Worm (Caenorhabditis elegans) whole organism, mixed stage, embryonic: Measurements from ENCODE around the gene C04H5.1.

Source experiments
- snpc-4 ChIP-seq: fragments of 150-350 bp; optimal IDR thresholded peaks from 2 replicates; lab custom pipeline; 2014; ENCODE audit warnings: missing biosample characterization, missing genetic modification characterization
- tbx-8 ChIP-seq: fragments of 200-800 bp; sonication (Bioruptor generic); optimal IDR thresholded peaks from 2 replicates; lab custom pipeline; 2018; ENCODE audit warnings: mild to moderate bottlenecking, missing genetic modification characterization, moderate library complexity, missing compliant biosample characterization

ce11 chrII:14511189-14511588, 22.9 kb upstream of the C04H5.1 start, which contains the start of gene K10H10.13:
- TF ChIP-seq snpc-4 (tag; lab: Kevin White, UChicago) (no peak), tbx-8 (no peak)
